Worm (Caenorhabditis elegans) whole organism, mixed stage, embryonic: Measurements from ENCODE around the gene Y37E11AM.3.

Experiments used
- M03D4.4 ChIP-seq: sonication (generic microtip); optimal IDR thresholded peaks from 2 replicates; lab custom pipeline; 2017; ENCODE audit warnings: mild to moderate bottlenecking, missing genetic modification characterization, missing compliant biosample characterization
- bed-3 ChIP-seq: fragments of 200-800 bp; sonication (Bioruptor generic); optimal IDR thresholded peaks from 3 replicates; lab custom pipeline; 2018; ENCODE audit warnings: mild to moderate bottlenecking, missing genetic modification characterization, moderate library complexity, missing compliant biosample characterization
- blmp-1 ChIP-seq: fragments of 150-350 bp; optimal IDR thresholded peaks from 2 replicates; lab custom pipeline; 2014; ENCODE audit warnings: missing biosample characterization, missing genetic modification characterization
- ceh-39 ChIP-seq: fragments of 150-350 bp; optimal IDR thresholded peaks from 2 replicates; lab custom pipeline; 2014; ENCODE audit warnings: missing biosample characterization, missing genetic modification characterization
- ceh-43 ChIP-seq: fragments of 200-800 bp; sonication (Bioruptor generic); optimal IDR thresholded peaks from 2 replicates; lab custom pipeline; 2018; ENCODE audit warnings: mild to moderate bottlenecking, missing genetic modification characterization, moderate library complexity, missing compliant biosample characterization
- ceh-83 ChIP-seq: fragments of 200-800 bp; sonication (Bioruptor generic); optimal IDR thresholded peaks from 2 replicates; lab custom pipeline; 2018; ENCODE audit warnings: mild to moderate bottlenecking, missing genetic modification characterization, missing compliant biosample characterization
- ces-1 ChIP-seq: fragments of 150-350 bp; optimal IDR thresholded peaks from 2 replicates; lab custom pipeline; 2014; ENCODE audit warnings: missing biosample characterization, missing genetic modification reagents, missing genetic modification characterization
- cnd-1 ChIP-seq: fragments of 200-800 bp; sonication (Bioruptor generic); optimal IDR thresholded peaks from 2 replicates; lab custom pipeline; 2018; ENCODE audit warnings: mild to moderate bottlenecking, missing genetic modification characterization, missing compliant biosample characterization
- drap-1 ChIP-seq: fragments of 200-800 bp; sonication (Bioruptor generic); optimal IDR thresholded peaks from 3 replicates; lab custom pipeline; 2018; ENCODE audit warnings: mild to moderate bottlenecking, missing genetic modification characterization, missing compliant biosample characterization
- elt-1 ChIP-seq: sonication (generic microtip); optimal IDR thresholded peaks from 2 replicates; lab custom pipeline; 2017; ENCODE audit warnings: missing genetic modification characterization, mild to moderate bottlenecking, missing compliant biosample characterization, antibody characterized with exemption, moderate library complexity, borderline replicate concordance; ENCODE audit not compliant: insufficient read depth
- elt-3 ChIP-seq: fragments of 150-350 bp; optimal IDR thresholded peaks from 2 replicates; lab custom pipeline; 2014; ENCODE audit warnings: missing biosample characterization, missing genetic modification characterization
- flh-1 ChIP-seq: fragments of 200-800 bp; sonication (Bioruptor generic); optimal IDR thresholded peaks from 2 replicates; lab custom pipeline; 2018; ENCODE audit warnings: mild to moderate bottlenecking, missing genetic modification characterization, moderate library complexity, missing compliant biosample characterization
- ham-2 ChIP-seq: fragments of 200-800 bp; sonication (Bioruptor generic); optimal IDR thresholded peaks from 2 replicates; lab custom pipeline; 2018; ENCODE audit warnings: mild to moderate bottlenecking, missing genetic modification characterization, missing compliant biosample characterization
- lin-13 ChIP-seq: fragments of 150-350 bp; optimal IDR thresholded peaks from 2 replicates; lab custom pipeline; 2014; ENCODE audit warnings: missing biosample characterization, missing genetic modification characterization
- lin-32 ChIP-seq: fragments of 200-800 bp; sonication (Bioruptor generic); optimal IDR thresholded peaks from 2 replicates; lab custom pipeline; 2018; ENCODE audit warnings: mild to moderate bottlenecking, missing genetic modification characterization, missing compliant biosample characterization
- mab-5 ChIP-seq: fragments of 150-350 bp; optimal IDR thresholded peaks from 2 replicates; lab custom pipeline; 2014; ENCODE audit warnings: missing biosample characterization, missing genetic modification characterization
- mep-1 ChIP-seq: fragments of 150-350 bp; optimal IDR thresholded peaks from 2 replicates; lab custom pipeline; 2017; ENCODE audit warnings: missing biosample characterization, missing genetic modification reagents, missing genetic modification characterization, inconsistent platforms
- mls-2 ChIP-seq: sonication (generic microtip); optimal IDR thresholded peaks from 2 replicates; lab custom pipeline; 2016; ENCODE audit warnings: mild to moderate bottlenecking, missing genetic modification characterization, moderate library complexity, missing compliant biosample characterization
- nhr-12 ChIP-seq: fragments of 150-350 bp; optimal IDR thresholded peaks from 2 replicates; lab custom pipeline; 2014; ENCODE audit warnings: missing biosample characterization, missing genetic modification characterization
- nhr-2 ChIP-seq: fragments of 150-350 bp; optimal IDR thresholded peaks from 2 replicates; lab custom pipeline; 2014; ENCODE audit warnings: missing biosample characterization, missing genetic modification characterization
- nhr-237 ChIP-seq: fragments of 150-350 bp; optimal IDR thresholded peaks from 2 replicates; lab custom pipeline; 2014; ENCODE audit warnings: missing biosample characterization, missing genetic modification characterization
- nhr-28 ChIP-seq: fragments of 150-350 bp; optimal IDR thresholded peaks from 2 replicates; lab custom pipeline; 2014; ENCODE audit warnings: missing biosample characterization, missing genetic modification characterization
- nhr-76 ChIP-seq: sonication (generic microtip); optimal IDR thresholded peaks from 2 replicates; lab custom pipeline; 2017; ENCODE audit warnings: missing biosample characterization, missing genetic modification characterization
- pha-4 ChIP-seq: fragments of 150-350 bp; optimal IDR thresholded peaks from 2 replicates; lab custom pipeline; 2018; ENCODE audit warnings: missing biosample characterization, missing genetic modification reagents, missing genetic modification characterization
- snpc-4 ChIP-seq: fragments of 150-350 bp; optimal IDR thresholded peaks from 2 replicates; lab custom pipeline; 2014; ENCODE audit warnings: missing biosample characterization, missing genetic modification characterization
- sptf-1 ChIP-seq: sonication (generic microtip); optimal IDR thresholded peaks from 2 replicates; lab custom pipeline; 2017; ENCODE audit warnings: mild to moderate bottlenecking, missing genetic modification characterization, moderate library complexity, missing compliant biosample characterization
- tbx-8 ChIP-seq: fragments of 200-800 bp; sonication (Bioruptor generic); optimal IDR thresholded peaks from 2 replicates; lab custom pipeline; 2018; ENCODE audit warnings: mild to moderate bottlenecking, missing genetic modification characterization, moderate library complexity, missing compliant biosample characterization
- unc-120 ChIP-seq: sonication (generic microtip); optimal IDR thresholded peaks from 2 replicates; lab custom pipeline; 2017; ENCODE audit warnings: missing genetic modification characterization, missing compliant biosample characterization; ENCODE audit not compliant: poor library complexity, severe bottlenecking
- unc-39 ChIP-seq: fragments of 150-350 bp; optimal IDR thresholded peaks from 2 replicates; lab custom pipeline; 2014; ENCODE audit warnings: missing biosample characterization, missing genetic modification characterization
- unc-62 ChIP-seq: fragments of 150-350 bp; optimal IDR thresholded peaks from 2 replicates; lab custom pipeline; 2014; ENCODE audit warnings: missing biosample characterization, missing genetic modification reagents, missing genetic modification characterization
- zip-8 ChIP-seq: fragments of 150-350 bp; optimal IDR thresholded peaks from 2 replicates; lab custom pipeline; 2014; ENCODE audit warnings: missing biosample characterization, missing genetic modification characterization

Y37E11AM.3 gene

DNA sequence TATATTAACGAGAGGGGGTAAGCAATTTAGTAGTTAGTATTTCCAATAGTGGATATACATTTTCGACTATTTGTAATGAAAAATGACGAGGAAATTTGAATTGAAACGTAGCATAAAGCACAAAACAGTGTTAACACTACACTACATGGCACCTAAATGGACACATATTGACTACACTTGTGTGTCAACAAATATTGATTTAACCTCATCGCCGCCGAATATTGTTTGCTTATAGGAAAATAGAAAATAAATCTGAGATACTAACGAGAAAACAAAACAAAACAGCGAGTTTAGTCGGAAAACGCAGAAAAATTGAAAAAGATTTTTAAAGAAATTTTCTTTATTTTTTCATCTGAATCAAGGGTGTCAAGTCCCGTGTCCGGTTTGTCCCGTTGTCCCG is 1.7 kb upstream of the Y37E11AM.3 start:
- TF ChIP-seq drap-1 (GFP tag; lab: Kevin White, UChicago) (no peak), ces-1 (no peak), ceh-83 (GFP tag; lab: Kevin White, UChicago) (no peak), mab-5 (tag; lab: Kevin White, UChicago) (no peak), unc-62 (no peak), pha-4 (tag; lab: Kevin White, UChicago) (peak; percentile 72)

DNA sequence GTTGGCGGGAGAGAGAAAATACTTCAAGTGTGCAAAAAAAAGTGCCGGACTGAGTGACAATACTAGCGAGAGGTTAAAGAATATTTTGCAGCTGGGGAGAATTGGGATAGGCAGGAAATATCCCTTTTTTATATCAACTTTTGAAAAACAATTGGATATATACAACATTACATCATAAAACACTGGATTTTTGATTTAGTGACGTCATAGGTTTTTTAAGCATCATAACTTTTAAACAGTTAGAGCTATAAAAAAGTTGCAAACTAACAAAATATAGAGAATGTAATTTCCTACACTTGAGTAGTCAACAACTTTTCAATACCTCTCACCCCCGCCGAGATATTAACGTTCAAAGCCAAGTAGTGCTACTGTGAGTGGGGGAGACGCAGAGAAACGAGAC is 8.2 kb downstream of the Y37E11AM.3 start:
- TF ChIP-seq zip-8 (tag; lab: Kevin White, UChicago) (peak; percentile 94), ces-1 (no peak)

DNA sequence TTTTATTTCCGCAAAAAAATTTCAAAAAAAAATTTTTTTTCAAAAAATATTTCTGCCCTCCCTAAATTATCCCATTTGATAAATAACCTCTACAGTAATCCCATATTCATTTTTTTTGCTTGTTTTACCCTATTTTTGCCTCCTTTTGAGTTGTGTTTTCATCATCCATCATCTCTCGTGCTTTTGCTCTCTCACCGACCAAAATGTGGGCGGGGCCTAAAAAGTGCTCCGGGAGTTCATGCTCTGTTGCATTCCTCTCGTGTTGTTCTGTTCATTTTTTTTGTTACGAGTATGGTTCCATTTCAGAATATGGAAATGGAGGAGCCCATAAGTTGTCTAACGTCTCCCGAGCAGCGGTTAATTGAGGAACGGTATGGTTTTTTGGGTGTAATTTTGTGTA is 9.8 kb downstream of the Y37E11AM.3 start, which contains the start of gene Y37E11AL.1:
Y37E11AL.1 (plus strand) TSS at position 301 of the 400 bp plus-strand sequence.
- TF ChIP-seq mep-1 (tag; lab: Kevin White, UChicago) (no peak), nhr-76 (tag; lab: Kevin White, UChicago) (no peak), lin-32 (GFP tag; lab: Kevin White, UChicago) (no peak), mls-2 (tag; lab: Kevin White, UChicago) (no peak), drap-1 (GFP tag; lab: Kevin White, UChicago) (no peak), ces-1 (no peak), nhr-28 (tag; lab: Kevin White, UChicago) (no peak), nhr-237 (tag; lab: Kevin White, UChicago) (no peak), ceh-43 (GFP tag; lab: Kevin White, UChicago) (no peak), elt-3 (tag; lab: Kevin White, UChicago) (no peak), ham-2 (GFP tag; lab: Kevin White, UChicago) (no peak), unc-120 (tag; lab: Kevin White, UChicago) (no peak), blmp-1 (tag; lab: Kevin White, UChicago) (no peak), snpc-4 (no peak), cnd-1 (tag; lab: Kevin White, UChicago) (no peak)

DNA sequence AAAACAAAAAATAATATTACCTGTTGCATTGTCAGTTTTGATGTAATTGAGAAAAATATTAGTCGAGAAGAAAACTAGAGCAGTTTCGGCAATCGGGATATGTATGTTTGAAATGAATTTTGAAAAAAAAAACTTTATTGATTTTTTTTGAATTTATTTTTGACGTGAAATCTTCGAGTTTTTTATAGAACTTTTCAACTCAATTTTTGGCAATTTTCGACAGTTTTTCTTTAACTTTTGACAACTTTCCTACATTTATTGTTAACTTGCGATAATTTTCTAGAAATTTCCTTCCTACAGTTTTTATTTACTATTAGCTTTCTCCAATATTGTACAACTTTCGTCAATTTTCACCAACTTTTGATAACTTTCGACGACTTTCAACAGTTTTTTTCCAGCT is 17.1 kb downstream of the Y37E11AM.3 start, which contains the start of gene Y37E11AL.12:
Y37E11AL.12 (minus strand) TSS at position 101 of the 400 bp plus-strand sequence.
- TF ChIP-seq nhr-28 (tag; lab: Kevin White, UChicago) (no peak), ceh-43 (GFP tag; lab: Kevin White, UChicago) (no peak), M03D4.4 (tag; lab: Kevin White, UChicago) (no peak), nhr-2 (tag; lab: Kevin White, UChicago) (no peak), snpc-4 (no peak), zip-8 (tag; lab: Kevin White, UChicago) (no peak), unc-39 (tag; lab: Kevin White, UChicago) (no peak), ceh-83 (GFP tag; lab: Kevin White, UChicago) (no peak), bed-3 (GFP tag; lab: Kevin White, UChicago) (no peak)
- TF ChIP-seq, all 35 proteins: peak for 0

DNA sequence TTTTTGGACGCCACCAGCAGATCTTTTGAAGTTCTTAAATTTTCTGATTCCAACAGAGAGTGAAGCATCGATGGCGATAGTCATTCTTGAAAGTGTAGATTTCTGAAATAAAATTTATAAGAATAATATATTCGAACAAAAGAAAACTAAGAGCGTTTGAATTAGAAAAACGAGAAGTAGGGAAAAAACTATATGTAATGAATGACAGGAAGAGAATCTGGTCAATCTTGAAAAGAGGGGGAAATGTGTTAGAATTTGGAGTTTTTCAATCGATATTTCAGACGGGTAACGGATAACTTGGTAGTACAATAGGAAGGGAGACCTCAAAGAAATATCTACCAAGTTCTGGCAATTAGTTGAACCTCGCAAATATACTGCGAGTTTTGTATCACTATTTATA is 18.4 kb downstream of the Y37E11AM.3 start, which contains the start of gene Y37E11AL.9:
Y37E11AL.9 (minus strand) TSS at position 101 of the 400 bp plus-strand sequence.
- no peak for TF ChIP-seq sptf-1 (tag; lab: Kevin White, UChicago)
- TF ChIP-seq ceh-39: no peak
- TF ChIP-seq cnd-1 (tag; lab: Kevin White, UChicago): no peak
- TF ChIP-seq blmp-1 (tag; lab: Kevin White, UChicago): no peak
- TF ChIP-seq nhr-76 (tag; lab: Kevin White, UChicago): no peak
- no peak for TF ChIP-seq lin-32 (GFP tag; lab: Kevin White, UChicago)
- TF ChIP-seq ham-2 (GFP tag; lab: Kevin White, UChicago): no peak
- TF ChIP-seq ceh-43 (GFP tag; lab: Kevin White, UChicago): no peak
- TF ChIP-seq mab-5 (tag; lab: Kevin White, UChicago): no peak

DNA sequence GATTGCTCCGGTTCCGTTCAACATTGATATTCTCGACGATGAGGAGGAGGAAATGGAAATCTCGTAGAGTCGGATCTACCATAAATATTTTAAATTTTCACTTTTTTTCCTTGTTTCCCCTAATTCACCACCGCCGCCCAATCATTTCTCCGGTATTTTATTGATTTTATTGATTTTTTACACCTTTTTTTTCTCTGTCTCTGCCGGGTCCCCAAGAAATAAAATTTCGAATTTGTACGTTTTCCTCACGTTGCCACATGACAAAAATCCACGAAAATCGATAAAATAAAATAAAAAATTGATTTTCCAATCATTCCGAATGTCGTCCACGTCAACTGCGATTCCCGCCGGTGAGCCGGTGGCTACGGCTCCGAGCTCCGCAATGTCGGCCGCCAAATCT is 20.8 kb downstream of the Y37E11AM.3 start, which contains the start of gene Y37E11AL.2:
Y37E11AL.2 (plus strand) TSS at position 301 of the 400 bp plus-strand sequence.
- TF ChIP-seq drap-1 (GFP tag; lab: Kevin White, UChicago): no peak
- TF ChIP-seq sptf-1 (tag; lab: Kevin White, UChicago): no peak
- no peak for TF ChIP-seq unc-120 (tag; lab: Kevin White, UChicago)
- TF ChIP-seq lin-13: no peak
- TF ChIP-seq elt-3 (tag; lab: Kevin White, UChicago): no peak
- TF ChIP-seq tbx-8 (GFP tag; lab: Kevin White, UChicago): no peak
- TF ChIP-seq nhr-12 (tag; lab: Kevin White, UChicago): no peak
- no peak for TF ChIP-seq snpc-4
- no peak for TF ChIP-seq unc-39 (tag; lab: Kevin White, UChicago)
- TF ChIP-seq flh-1 (GFP tag; lab: Kevin White, UChicago): no peak
- no peak for TF ChIP-seq elt-1
- TF ChIP-seq mls-2 (tag; lab: Kevin White, UChicago): no peak
- TF ChIP-seq M03D4.4 (tag; lab: Kevin White, UChicago): no peak
- no peak for TF ChIP-seq unc-62
- no peak for TF ChIP-seq ham-2 (GFP tag; lab: Kevin White, UChicago)
- no peak for TF ChIP-seq nhr-237 (tag; lab: Kevin White, UChicago)
- no peak for TF ChIP-seq zip-8 (tag; lab: Kevin White, UChicago)
- TF ChIP-seq mep-1 (tag; lab: Kevin White, UChicago): no peak
- TF ChIP-seq nhr-2 (tag; lab: Kevin White, UChicago): no peak
